Worm (Caenorhabditis elegans): ENCODE data around the gene Y17D7C.2.

- TF ChIP-seq sma-3 (GFP tag; optimal IDR thresholded peaks at IDR 0.05) (no peak), ZK546.5 (tag; optimal IDR thresholded peaks at IDR 0.05) (no peak), C34F6.9 (tag; optimal IDR thresholded peaks at IDR 0.05) (no peak), ama-1 (optimal IDR thresholded peaks at IDR 0.05) (no peak), nhr-129 (tag; optimal IDR thresholded peaks at IDR 0.05) (no peak), dmd-4 (tag; optimal IDR thresholded peaks at IDR 0.05) (no peak), nhr-77 (tag; optimal IDR thresholded peaks at IDR 0.05) (no peak), alr-1 (tag; optimal IDR thresholded peaks at IDR 0.05) (no peak), lin-11 (tag; optimal IDR thresholded peaks at IDR 0.05) (no peak)
Measured at ce11 chrV:18687361-18687760, 32.4 kb downstream of the Y17D7C.2 start.
